Fruit fly (Drosophila melanogaster) whole organism, embryonic: Measurements from ENCODE around the gene Cfp1.

Experiments used
- Abd-B ChIP-seq: fragments of 200-800 bp; sonication (Bioruptor generic); optimal IDR thresholded peaks from 2 replicates; lab custom pipeline; 2018; ENCODE audit warnings: missing biosample characterization, mild to moderate bottlenecking, missing genetic modification characterization, moderate library complexity
- BEAF-32 ChIP-seq: fragments of 200-800 bp; sonication (Bioruptor generic); optimal IDR thresholded peaks from 3 replicates; lab custom pipeline; 2017; ENCODE audit warnings: missing biosample characterization, missing genetic modification characterization, mild to moderate bottlenecking, moderate library complexity, missing genetic modification reagents
- C15 ChIP-seq: fragments of 200-800 bp; sonication (Bioruptor generic); IDR thresholded peaks from 3 replicates; pipeline ENCODE4 v1.3.6; 2022; ENCODE audit warnings: missing biosample characterization, missing genetic modification characterization
- CG12391 ChIP-seq: fragments of 200-800 bp; sonication (Bioruptor generic); optimal IDR thresholded peaks from 3 replicates; lab custom pipeline; 2018; ENCODE audit warnings: missing biosample characterization, mild to moderate bottlenecking, missing genetic modification characterization, moderate library complexity
- CG13287 ChIP-seq: fragments of 200-800 bp; sonication (Bioruptor generic); IDR thresholded peaks from 2 replicates; pipeline ENCODE4 v1.3.6; 2022; ENCODE audit warnings: missing biosample characterization, missing genetic modification characterization; ENCODE audit not compliant: partially characterized antibody
- CG14667 ChIP-seq: fragments of 200-800 bp; sonication (Bioruptor generic); IDR thresholded peaks from 2 replicates; pipeline ENCODE4 v1.3.6; 2022; ENCODE audit warnings: missing biosample characterization, missing genetic modification characterization
- CG14710 ChIP-seq: fragments of 200-800 bp; sonication (Bioruptor generic); optimal IDR thresholded peaks from 3 replicates; lab custom pipeline; 2019; ENCODE audit warnings: missing biosample characterization, mild to moderate bottlenecking, missing genetic modification characterization, moderate library complexity
- CG14860 ChIP-seq: fragments of 200-800 bp; sonication (Bioruptor generic); IDR thresholded peaks from 3 replicates; pipeline ENCODE4 v1.3.6; 2022; ENCODE audit warnings: missing biosample characterization, missing genetic modification characterization; ENCODE audit not compliant: partially characterized antibody
- CG15514 ChIP-seq: fragments of 200-800 bp; sonication (Bioruptor generic); optimal IDR thresholded peaks from 3 replicates; lab custom pipeline; 2017; ENCODE audit warnings: missing biosample characterization, missing genetic modification characterization, mild to moderate bottlenecking, moderate library complexity, missing genetic modification reagents
- CG16813 ChIP-seq: fragments of 200-800 bp; sonication (Bioruptor generic); IDR thresholded peaks from 3 replicates; pipeline ENCODE4 v1.3.6; 2022; ENCODE audit warnings: missing biosample characterization, missing genetic modification characterization; ENCODE audit not compliant: partially characterized antibody
- CG2116 ChIP-seq: fragments of 200-800 bp; sonication (Bioruptor generic); optimal IDR thresholded peaks from 3 replicates; lab custom pipeline; 2018; ENCODE audit warnings: missing biosample characterization, mild to moderate bottlenecking, missing genetic modification characterization
- CG31224 ChIP-seq: fragments of 200-800 bp; sonication (Bioruptor generic); IDR thresholded peaks from 2 replicates; pipeline ENCODE4 v1.3.6; 2022; ENCODE audit warnings: missing biosample characterization, missing genetic modification characterization
- CG34224 ChIP-seq: fragments of 200-800 bp; sonication (Bioruptor generic); IDR thresholded peaks from 3 replicates; pipeline ENCODE4 v1.3.6; 2022; ENCODE audit warnings: missing biosample characterization, missing genetic modification characterization; ENCODE audit not compliant: partially characterized antibody
- CG3995 ChIP-seq: fragments of 200-800 bp; sonication (Bioruptor generic); optimal IDR thresholded peaks from 3 replicates; lab custom pipeline; 2016; ENCODE audit warnings: missing biosample characterization, missing genetic modification characterization
- CG42726 ChIP-seq: fragments of 200-800 bp; sonication (Bioruptor generic); IDR thresholded peaks from 2 replicates; pipeline ENCODE4 v1.3.6; 2022; ENCODE audit warnings: missing biosample characterization, missing genetic modification characterization; ENCODE audit not compliant: partially characterized antibody
- CG7271 ChIP-seq: fragments of 200-800 bp; sonication (Bioruptor generic); optimal IDR thresholded peaks from 2 replicates; lab custom pipeline; 2018; ENCODE audit warnings: missing biosample characterization, mild to moderate bottlenecking, missing genetic modification characterization, moderate library complexity
- CG7357 ChIP-seq: fragments of 200-800 bp; sonication (Bioruptor generic); IDR thresholded peaks from 3 replicates; pipeline ENCODE4 v1.3.6; 2022; ENCODE audit warnings: missing biosample characterization, missing genetic modification characterization
- CG7963 ChIP-seq: fragments of 200-800 bp; sonication (Bioruptor generic); IDR thresholded peaks from 3 replicates; pipeline ENCODE4 v1.3.6; 2022; ENCODE audit warnings: missing biosample characterization, missing genetic modification characterization; ENCODE audit not compliant: partially characterized antibody
- CG8359 ChIP-seq: fragments of 200-800 bp; sonication (Bioruptor generic); optimal IDR thresholded peaks from 2 replicates; lab custom pipeline; 2017; ENCODE audit warnings: missing biosample characterization, mild to moderate bottlenecking, missing genetic modification characterization, borderline replicate concordance
- CG8388 ChIP-seq: fragments of 200-800 bp; sonication (Bioruptor generic); optimal IDR thresholded peaks from 2 replicates; lab custom pipeline; 2019; ENCODE audit warnings: missing biosample characterization, mild to moderate bottlenecking, missing genetic modification characterization, moderate library complexity
- Dll ChIP-seq: fragments of 200-800 bp; sonication (Bioruptor generic); IDR thresholded peaks from 4 replicates; pipeline ENCODE4 v1.3.6; 2022; ENCODE audit warnings: missing biosample characterization, missing genetic modification characterization; ENCODE audit not compliant: partially characterized antibody
- Doc3 ChIP-seq: fragments of 200-800 bp; sonication (Bioruptor generic); IDR thresholded peaks from 3 replicates; pipeline ENCODE4 v1.3.6; 2022; ENCODE audit warnings: missing biosample characterization, missing genetic modification characterization; ENCODE audit not compliant: partially characterized antibody
- ERR ChIP-seq: fragments of 200-800 bp; sonication (Bioruptor generic); optimal IDR thresholded peaks from 2 replicates; lab custom pipeline; 2016; ENCODE audit warnings: missing biosample characterization, missing genetic modification characterization
- Ets65A ChIP-seq: fragments of 200-800 bp; sonication (Bioruptor generic); peaks from one replicate; lab custom pipeline; 2016; ENCODE audit warnings: missing biosample characterization, missing genetic modification characterization
- Gsc ChIP-seq: fragments of 200-800 bp; sonication (Bioruptor generic); IDR thresholded peaks from 2 replicates; pipeline ENCODE4 v1.3.6; 2022; ENCODE audit warnings: missing biosample characterization, missing genetic modification characterization
- HLH4C ChIP-seq: fragments of 200-800 bp; sonication (Bioruptor generic); IDR thresholded peaks from 3 replicates; pipeline ENCODE4 v1.3.6; 2022; ENCODE audit warnings: missing biosample characterization, missing genetic modification characterization; ENCODE audit not compliant: partially characterized antibody
- HmgZ ChIP-seq: fragments of 200-800 bp; sonication (Bioruptor generic); optimal IDR thresholded peaks from 2 replicates; lab custom pipeline; 2018; ENCODE audit warnings: missing biosample characterization, mild to moderate bottlenecking, missing genetic modification characterization
- Myb ChIP-seq: fragments of 200-800 bp; sonication (Bioruptor generic); optimal IDR thresholded peaks from 2 replicates; lab custom pipeline; 2016; ENCODE audit warnings: missing biosample characterization, missing genetic modification characterization
- Sry-β ChIP-seq: fragments of 200-800 bp; sonication (Bioruptor generic); optimal IDR thresholded peaks from 2 replicates; lab custom pipeline; 2018; ENCODE audit warnings: missing biosample characterization, mild to moderate bottlenecking, missing genetic modification characterization, moderate library complexity
- Usf ChIP-seq: fragments of 200-800 bp; sonication (Bioruptor generic); optimal IDR thresholded peaks from 2 replicates; lab custom pipeline; 2017; ENCODE audit warnings: missing genotype, missing biosample characterization, missing genetic modification characterization
- aop ChIP-seq: fragments of 200-800 bp; sonication (Bioruptor generic); IDR thresholded peaks from 2 replicates; pipeline ENCODE4 v1.3.6; 2022; ENCODE audit warnings: missing biosample characterization, missing genetic modification characterization
- bbx ChIP-seq: fragments of 200-800 bp; sonication (Bioruptor generic); IDR thresholded peaks from 2 replicates; pipeline ENCODE4 v1.3.6; 2022; ENCODE audit warnings: missing biosample characterization, missing genetic modification characterization; ENCODE audit not compliant: partially characterized antibody
- chinmo ChIP-seq: fragments of 200-800 bp; sonication (Bioruptor generic); IDR thresholded peaks from 4 replicates; pipeline ENCODE4 v1.3.6; 2022; ENCODE audit warnings: missing biosample characterization, missing genetic modification characterization; ENCODE audit not compliant: partially characterized antibody
- crp ChIP-seq, 2 experiments: fragments of 200-800 bp; sonication (Bioruptor generic); optimal IDR thresholded peaks; 2 replicates in 1 of 2; 3 replicates in 1 of 2; lab custom pipeline; 2017; ENCODE audit warnings: missing biosample characterization in 2 of 2, missing genetic modification characterization in 2 of 2, mild to moderate bottlenecking in 1 of 2, moderate library complexity in 1 of 2
- dati ChIP-seq: fragments of 200-800 bp; sonication (Bioruptor generic); IDR thresholded peaks from 2 replicates; pipeline ENCODE4 v1.3.6; 2022; ENCODE audit warnings: missing biosample characterization, missing genetic modification characterization
- ftz-f1 ChIP-seq: fragments of 200-800 bp; sonication (Bioruptor generic); optimal IDR thresholded peaks from 2 replicates; lab custom pipeline; 2016; ENCODE audit warnings: missing biosample characterization, missing genetic modification characterization
- hb ChIP-seq: fragments of 200-800 bp; sonication (Bioruptor generic); IDR thresholded peaks from 3 replicates; pipeline ENCODE4 v1.3.6; 2022; ENCODE audit warnings: missing biosample characterization, missing genetic modification characterization; ENCODE audit not compliant: partially characterized antibody
- knrl ChIP-seq: fragments of 200-800 bp; sonication (Bioruptor generic); IDR thresholded peaks from 3 replicates; pipeline ENCODE4 v1.3.6; 2022; ENCODE audit warnings: missing biosample characterization, missing genetic modification characterization; ENCODE audit not compliant: partially characterized antibody
- mam ChIP-seq: fragments of 200-800 bp; sonication (Bioruptor generic); optimal IDR thresholded peaks from 3 replicates; lab custom pipeline; 2016; ENCODE audit warnings: missing biosample characterization, missing genetic modification characterization
- nerfin-2 ChIP-seq: fragments of 200-800 bp; sonication (Bioruptor generic); IDR thresholded peaks from 2 replicates; pipeline ENCODE4 v1.3.6; 2022; ENCODE audit warnings: missing biosample characterization, missing genetic modification characterization; ENCODE audit not compliant: partially characterized antibody
- pan ChIP-seq, 4 experiments: fragments of >200 bp in 3 of 4; fragments of 200-800 bp in 1 of 4; sonication (Bioruptor generic) in 1 of 4; optimal IDR thresholded peaks in 3 of 4; IDR thresholded peaks in 1 of 4; 2 replicates each; pipeline versions ENCODE4 v1.3.6 to Lab custom; 2017 to 2022; ENCODE audit warnings: missing biosample characterization in 2 of 4, missing genetic modification characterization in 2 of 4, mixed read lengths in 1 of 4
- pho ChIP-seq: fragments of 200-800 bp; sonication (Bioruptor generic); optimal IDR thresholded peaks from 2 replicates; lab custom pipeline; 2016; ENCODE audit warnings: missing biosample characterization, missing genetic modification characterization
- row ChIP-seq: fragments of 200-800 bp; sonication (Bioruptor generic); IDR thresholded peaks from 3 replicates; pipeline ENCODE4 v1.3.6; 2022; ENCODE audit warnings: missing biosample characterization, missing genetic modification characterization
- seq ChIP-seq: fragments of 200-800 bp; sonication (Bioruptor generic); IDR thresholded peaks from 2 replicates; pipeline ENCODE4 v1.3.6; 2022; ENCODE audit warnings: missing biosample characterization, missing genetic modification characterization
- sqz ChIP-seq: fragments of 200-800 bp; sonication (Bioruptor generic); optimal IDR thresholded peaks from 3 replicates; lab custom pipeline; 2018; ENCODE audit warnings: missing biosample characterization, mild to moderate bottlenecking, missing genetic modification characterization
- tna ChIP-seq: fragments of 200-800 bp; sonication (Bioruptor generic); IDR thresholded peaks from 2 replicates; pipeline ENCODE4 v1.3.6; 2022; ENCODE audit warnings: missing biosample characterization, missing genetic modification characterization; ENCODE audit not compliant: partially characterized antibody
- zen2 ChIP-seq: fragments of 200-800 bp; sonication (Bioruptor generic); IDR thresholded peaks from 3 replicates; pipeline ENCODE4 v1.3.6; 2022; ENCODE audit warnings: missing biosample characterization, missing genetic modification characterization; ENCODE audit not compliant: partially characterized antibody

Cfp1 gene

DNA sequence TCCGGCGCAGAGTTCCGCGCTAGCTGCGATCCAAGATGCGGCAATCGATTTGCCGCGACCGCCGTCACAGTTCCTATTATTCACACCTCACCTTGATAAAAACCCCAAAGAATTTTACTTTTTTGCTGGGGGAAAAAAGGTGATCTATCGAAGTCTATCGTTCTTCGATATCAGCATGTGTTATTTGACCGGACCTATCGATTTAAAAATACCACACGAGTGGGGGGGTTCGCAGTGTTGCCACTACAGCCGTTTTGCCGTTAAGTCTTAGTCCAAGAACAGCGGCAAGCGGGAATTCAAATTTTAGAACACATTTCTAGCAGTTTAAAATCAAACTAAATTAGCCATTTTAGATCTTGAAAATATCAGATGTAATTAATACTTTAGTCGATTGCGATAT, 40.6 kb downstream of the Cfp1 start, which contains the start of gene CG12121 (continued):
- TF ChIP-seq aop (GFP tag; lab: Robert Waterston, UW) (no peak), CG12391 (tag; lab: Kevin White, UChicago) (no peak), Myb (GFP tag; lab: Kevin White, UChicago) (peak; percentile 94), CG3995 (GFP tag; lab: Kevin White, UChicago) (peak; percentile 20), CG7963 (GFP tag; lab: Robert Waterston, UW) (peak; percentile 72), pho (no peak), BEAF-32 (GFP tag; lab: Kevin White, UChicago) (peak; percentile 66), CG14860 (GFP tag; lab: Robert Waterston, UW) (peak; percentile 56; the same call in 2 of the 3 replicates), zen2 (GFP tag; lab: Robert Waterston, UW) (peak; percentile 70), ERR (GFP tag; lab: Kevin White, UChicago) (no peak), hb (peak; percentile 75; the same call in 2 of the 3 replicates), pan (optimal IDR thresholded peaks at IDR 0.05; lab: Kevin White, UChicago) (no peak), pan (GFP tag; optimal IDR thresholded peaks at IDR 0.05 in 1 of 2, IDR thresholded peaks at IDR 0.05 in 1 of 2) (no peak), HLH4C (GFP tag; lab: Robert Waterston, UW) (peak; percentile 79), sqz (GFP tag; lab: Kevin White, UChicago) (no peak), nerfin-2 (GFP tag; lab: Robert Waterston, UW) (peak; percentile 72), CG14710 (tag; lab: Kevin White, UChicago) (peak; percentile 53), Doc3 (GFP tag; lab: Robert Waterston, UW) (peak; percentile 58), Ets65A (GFP tag; lab: Kevin White, UChicago) (no peak), CG14667 (GFP tag; lab: Robert Waterston, UW) (no peak), CG13287 (GFP tag; lab: Robert Waterston, UW) (peak; percentile 82), CG31224 (GFP tag; lab: Robert Waterston, UW) (no peak), Abd-B (peak; percentile 18), HmgZ (peak; percentile 6), CG15514 (GFP tag; lab: Kevin White, UChicago) (peak; percentile 71), Dll (GFP tag; lab: Robert Waterston, UW) (peak; percentile 71; the same call in 2 of the 4 replicates), CG7271 (tag; lab: Kevin White, UChicago) (no peak), Sry-β (GFP tag; lab: Kevin White, UChicago) (peak; percentile 52), CG2116 (GFP tag; lab: Kevin White, UChicago) (peak; percentile 63), chinmo (peak; percentile 75; the same call in 1 of the 4 replicates), CG34224 (GFP tag; lab: Robert Waterston, UW) (peak; percentile 71; the same call in 2 of the 3 replicates), Usf (GFP tag; lab: Kevin White, UChicago) (no peak), crp (GFP tag; optimal IDR thresholded peaks at IDR 0.05; lab: Kevin White, UChicago) (peak in 1 of 2 experiments; percentile 19), knrl (GFP tag; lab: Robert Waterston, UW) (peak; percentile 52; the same call in 2 of the 3 replicates), CG16813 (GFP tag; lab: Robert Waterston, UW) (peak; percentile 59), CG8388 (GFP tag; lab: Kevin White, UChicago) (no peak), dati (no peak), row (GFP tag; lab: Robert Waterston, UW) (0 out of 3 replicates have a peak, but pooled peaks have one; percentile 21), ftz-f1 (GFP tag; lab: Kevin White, UChicago) (peak; percentile 44), bbx (GFP tag; lab: Robert Waterston, UW) (peak; percentile 80), tna (GFP tag; lab: Robert Waterston, UW) (peak; percentile 79), Gsc (no peak), CG8359 (GFP tag; lab: Kevin White, UChicago) (no peak), seq (GFP tag; lab: Robert Waterston, UW) (no peak), CG7357 (no peak), CG42726 (GFP tag; lab: Robert Waterston, UW) (0 out of 2 replicates have a peak, but pooled peaks have one; percentile 8), mam (GFP tag; lab: Kevin White, UChicago) (no peak), C15 (no peak)
